Fruit fly (Drosophila melanogaster): ENCODE results near the gene CG1146.

Gene CG1146

dm6 chr3L:2531386-2532176 is 43.0 kb downstream of the CG1146 start (continued):
- TF ChIP-seq nerfin-2 (GFP tag; IDR thresholded peaks at IDR 0.05; ENCODE audit: partially characterized antibody) (no peak), CG3407 (GFP tag; optimal IDR thresholded peaks at IDR 0.05) (peak; percentile 71), Dad (GFP tag; optimal IDR thresholded peaks at IDR 0.05) (peak; percentile 63), CG8765 (GFP tag; IDR thresholded peaks at IDR 0.05) (peak; percentile 72), NK7.1 (GFP tag; optimal IDR thresholded peaks at IDR 0.05) (no peak), TFAM (GFP tag; optimal IDR thresholded peaks at IDR 0.05) (no peak), hb (GFP tag; IDR thresholded peaks at IDR 0.05; ENCODE audit: partially characterized antibody) (no peak), lbe (GFP tag; optimal IDR thresholded peaks at IDR 0.05) (peak; percentile 65), CG15011 (GFP tag; optimal IDR thresholded peaks at IDR 0.05) (peak; percentile 42), Fer3 (tag; optimal IDR thresholded peaks at IDR 0.05) (peak; percentile 52), stc (GFP tag; IDR thresholded peaks at IDR 0.05) (peak; percentile 80), GATAe (GFP tag; conservative IDR thresholded peaks at IDR 0.05) (no peak), CG43689 (GFP tag; IDR thresholded peaks at IDR 0.05) (peak; percentile 18; the same call in 1 of the 2 replicates), grn (GFP tag; optimal IDR thresholded peaks at IDR 0.05) (peak; percentile 35), CG7745 (tag; optimal IDR thresholded peaks at IDR 0.05) (peak; percentile 83), CG16863 (GFP tag; optimal IDR thresholded peaks at IDR 0.05) (no peak), CG1647 (GFP tag; optimal IDR thresholded peaks at IDR 0.05) (peak; percentile 52), ase (GFP tag; IDR thresholded peaks at IDR 0.05) (peak; percentile 72; the same call in 2 of the 3 replicates), trem (tag; optimal IDR thresholded peaks at IDR 0.05) (peak; percentile 45), Oli (tag; optimal IDR thresholded peaks at IDR 0.05) (peak; percentile 53), insv (GFP tag; optimal IDR thresholded peaks at IDR 0.05) (peak in 1 of 2 experiments; percentile 18), D (optimal IDR thresholded peaks at IDR 0.05) (no peak), D (GFP tag; optimal IDR thresholded peaks at IDR 0.05) (peak; percentile 79), CG34224 (GFP tag; IDR thresholded peaks at IDR 0.05; ENCODE audit: partially characterized antibody) (no peak), oc (tag; optimal IDR thresholded peaks at IDR 0.05) (peak; percentile 73), org-1 (GFP tag; optimal IDR thresholded peaks at IDR 0.05) (peak; percentile 34), kni (GFP tag; optimal IDR thresholded peaks at IDR 0.05) (peak; percentile 70), CG3838 (GFP tag; optimal IDR thresholded peaks at IDR 0.05) (peak; percentile 58), wdn (GFP tag; IDR thresholded peaks at IDR 0.05) (peak; percentile 70; the same call in 1 of the 2 replicates), D19A (tag; optimal IDR thresholded peaks at IDR 0.05) (peak; percentile 60), E2f1 (GFP tag; IDR thresholded peaks at IDR 0.05) (peak; percentile 72), shn (GFP tag; optimal IDR thresholded peaks at IDR 0.05) (peak; percentile 19), CG13287 (GFP tag; IDR thresholded peaks at IDR 0.05; ENCODE audit: partially characterized antibody) (no peak; the same call in 1 of the 2 replicates), Xbp1 (GFP tag; optimal IDR thresholded peaks at IDR 0.05) (peak; percentile 83), bowl (GFP tag; IDR thresholded peaks at IDR 0.05) (peak; percentile 56; the same call in 1 of the 2 replicates), CG14441 (GFP tag; IDR thresholded peaks at IDR 0.05) (peak; percentile 66), CG7372 (GFP tag; IDR thresholded peaks at IDR 0.05) (peak; percentile 49), pnt (GFP tag; optimal IDR thresholded peaks at IDR 0.05) (peak; percentile 44), so (GFP tag; IDR thresholded peaks at IDR 0.05) (peak; percentile 79), CG32532 (GFP tag; IDR thresholded peaks at IDR 0.05) (peak; percentile 89), NC2α (GFP tag; optimal IDR thresholded peaks at IDR 0.05) (no peak), dimm (GFP tag; IDR thresholded peaks at IDR 0.05) (no peak; the same call in 1 of the 2 replicates), Bteb2 (GFP tag; optimal IDR thresholded peaks at IDR 0.05) (peak; percentile 31), CG12391 (tag; optimal IDR thresholded peaks at IDR 0.05) (peak; percentile 73), fd64A (GFP tag; optimal IDR thresholded peaks at IDR 0.05) (peak; percentile 59), CrebB (tag; optimal IDR thresholded peaks at IDR 0.05) (peak; percentile 79), CG15479 (GFP tag; optimal IDR thresholded peaks at IDR 0.05) (no peak), Dek (tag; optimal IDR thresholded peaks at IDR 0.05) (peak; percentile 72), CG11504 (tag; optimal IDR thresholded peaks at IDR 0.05) (peak; percentile 75)
